Fruit fly (Drosophila melanogaster): ENCODE measurements around the gene RecQ5.

The RecQ5 gene

dm6 chr3L:14612945-14613791 lies 18.7 kb downstream of the RecQ5 start (continued):
- TF ChIP-seq tin (GFP tag; optimal IDR thresholded peaks at IDR 0.05) (peak; percentile 40), fd96Cb (tag; optimal IDR thresholded peaks at IDR 0.05) (peak; percentile 52), Spps (tag; optimal IDR thresholded peaks at IDR 0.05) (peak; percentile 53), z (GFP tag; IDR thresholded peaks at IDR 0.05) (no peak), fd64A (GFP tag; optimal IDR thresholded peaks at IDR 0.05) (no peak), CG9797 (GFP tag; optimal IDR thresholded peaks at IDR 0.05) (no peak), tll (GFP tag; optimal IDR thresholded peaks at IDR 0.05) (no peak), CG15514 (GFP tag; optimal IDR thresholded peaks at IDR 0.05) (no peak), CG10274 (GFP tag; optimal IDR thresholded peaks at IDR 0.05) (no peak), pan (optimal IDR thresholded peaks at IDR 0.05) (peak in 1 of 2 experiments; percentile 9), pan (GFP tag; optimal IDR thresholded peaks at IDR 0.05 in 1 of 2, IDR thresholded peaks at IDR 0.05 in 1 of 2) (peak; percentile 19 to 38), CG7372 (GFP tag; IDR thresholded peaks at IDR 0.05) (no peak), cwo (GFP tag; optimal IDR thresholded peaks at IDR 0.05) (peak; percentile 26), bab2 (GFP tag; optimal IDR thresholded peaks at IDR 0.05) (no peak), CG1792 (GFP tag; optimal IDR thresholded peaks at IDR 0.05) (no peak), CG10366 (GFP tag; IDR thresholded peaks at IDR 0.05) (no peak), NK7.1 (GFP tag; optimal IDR thresholded peaks at IDR 0.05) (peak; percentile 6), bowl (GFP tag; IDR thresholded peaks at IDR 0.05) (no peak), Pdp1 (GFP tag; optimal IDR thresholded peaks at IDR 0.05) (peak; percentile 34 to 96), Abd-B (GFP tag; optimal IDR thresholded peaks at IDR 0.05) (peak; percentile 44), PHDP (tag; optimal IDR thresholded peaks at IDR 0.05) (peak; percentile 8), usp (GFP tag; optimal IDR thresholded peaks at IDR 0.05) (no peak), Xbp1 (GFP tag; optimal IDR thresholded peaks at IDR 0.05) (peak; percentile 32), inv (GFP tag; IDR thresholded peaks at IDR 0.05; ENCODE audit: partially characterized antibody) (no peak), HLH54F (GFP tag; optimal IDR thresholded peaks at IDR 0.05) (no peak), CG6791 (GFP tag; IDR thresholded peaks at IDR 0.05; ENCODE audit: partially characterized antibody) (no peak; the same call in 2 of the 3 replicates), Max (GFP tag; optimal IDR thresholded peaks at IDR 0.05) (no peak), CG3847 (GFP tag; IDR thresholded peaks at IDR 0.05) (peak; percentile 24; the same call in 1 of the 2 replicates), sd (tag; optimal IDR thresholded peaks at IDR 0.05) (no peak), CG11504 (tag; optimal IDR thresholded peaks at IDR 0.05) (peak; percentile 34), MTF-1 (GFP tag; optimal IDR thresholded peaks at IDR 0.05; ENCODE audit: borderline replicate concordance) (no peak), Hmr (GFP tag; optimal IDR thresholded peaks at IDR 0.05) (peak; percentile 49), CG12391 (tag; optimal IDR thresholded peaks at IDR 0.05) (peak; percentile 67), phol (tag; optimal IDR thresholded peaks at IDR 0.05) (peak; percentile 64), CG43689 (GFP tag; IDR thresholded peaks at IDR 0.05) (no peak), CG7786 (GFP tag; optimal IDR thresholded peaks at IDR 0.05) (peak; percentile 17), Trl (optimal IDR thresholded peaks at IDR 0.05) (peak; percentile 22 to 32), Trl (GFP tag; optimal IDR thresholded peaks at IDR 0.05) (no peak), Atf3 (GFP tag; optimal IDR thresholded peaks at IDR 0.05) (peak; percentile 21), Ssrp (tag; optimal IDR thresholded peaks at IDR 0.05) (peak; percentile 54), CG2120 (GFP tag; optimal IDR thresholded peaks at IDR 0.05) (peak; percentile 18), dpn (GFP tag; optimal IDR thresholded peaks at IDR 0.05) (peak; percentile 29 to 35), dm (GFP tag; optimal IDR thresholded peaks at IDR 0.05) (no peak), ap (GFP tag; IDR thresholded peaks at IDR 0.05) (no peak), Hsf (GFP tag; optimal IDR thresholded peaks at IDR 0.05) (peak; percentile 22), CG34376 (GFP tag; optimal IDR thresholded peaks at IDR 0.05) (peak; percentile 68), CG8359 (GFP tag; optimal IDR thresholded peaks at IDR 0.05; ENCODE audit: borderline replicate concordance) (no peak), ATbp (GFP tag; optimal IDR thresholded peaks at IDR 0.05) (no peak)
